Worm (Caenorhabditis elegans) whole organism, L4 larva: ENCODE results near the gene F17C11.11.

Experiments used
- Y75B8A.6 ChIP-seq: fragments of 200-800 bp; sonication (Bioruptor generic); IDR thresholded peaks from 2 replicates; pipeline ENCODE4 v1.3.6; 2022; ENCODE audit warnings: missing genetic modification reagents, missing genetic modification characterization, missing compliant biosample characterization
- dpl-1 ChIP-seq: fragments of 150-350 bp; optimal IDR thresholded peaks from 2 replicates; lab custom pipeline; 2014; ENCODE audit warnings: missing biosample characterization, missing genetic modification reagents, missing genetic modification characterization
- egl-27 ChIP-seq: sonication (generic microtip); optimal IDR thresholded peaks from 3 replicates; lab custom pipeline; 2017; ENCODE audit warnings: missing biosample characterization, missing genetic modification reagents, missing genetic modification characterization
- lin-39 ChIP-seq: fragments of 150-350 bp; optimal IDR thresholded peaks from 2 replicates; lab custom pipeline; 2014; ENCODE audit warnings: missing biosample characterization, missing genetic modification reagents, missing genetic modification characterization
- nhr-25 ChIP-seq: sonication (generic microtip); optimal IDR thresholded peaks from 2 replicates; lab custom pipeline; 2017; ENCODE audit warnings: missing genetic modification characterization, mild to moderate bottlenecking, missing compliant biosample characterization, antibody characterized with exemption, moderate library complexity, borderline replicate concordance; ENCODE audit not compliant: insufficient read depth
- nhr-42 ChIP-seq: fragments of 200-800 bp; sonication (Bioruptor generic); IDR thresholded peaks from 2 replicates; pipeline ENCODE4 v1.3.6; 2022; ENCODE audit warnings: missing genetic modification characterization, missing compliant biosample characterization
- zag-1 ChIP-seq: fragments of 150-350 bp; optimal IDR thresholded peaks from 2 replicates; lab custom pipeline; 2014; ENCODE audit warnings: missing biosample characterization, missing genetic modification characterization

DNA sequence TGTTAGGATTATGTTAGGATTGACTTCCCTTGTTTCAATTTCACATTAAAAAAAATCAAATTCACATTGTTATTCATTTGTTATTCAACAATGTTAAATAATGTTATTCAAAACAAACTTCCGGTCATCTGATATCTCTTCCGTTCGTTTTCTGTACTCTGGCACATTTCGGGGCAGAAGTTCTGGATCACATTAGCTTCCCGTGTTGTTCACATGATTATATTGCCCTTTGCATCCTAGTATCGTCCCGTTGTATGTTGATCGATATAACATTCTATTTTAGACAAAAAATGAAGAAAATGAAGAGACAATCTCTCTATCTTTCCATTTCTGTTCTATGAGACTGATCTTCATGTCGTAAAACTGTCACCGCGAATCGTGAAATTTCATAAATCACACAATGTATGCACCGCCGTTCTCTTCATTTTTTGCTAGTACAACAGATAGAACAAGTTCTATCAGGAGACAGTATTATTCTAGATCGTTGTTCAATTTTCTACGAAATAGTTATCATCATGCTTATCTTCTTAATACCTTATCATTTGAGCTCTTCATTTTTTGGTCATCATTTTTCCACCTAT is 1.5 kb upstream of the F17C11.11 start:
- no peak for TF ChIP-seq zag-1 (tag; lab: Kevin White, UChicago)
- TF ChIP-seq egl-27, result no peak
- no peak for TF ChIP-seq nhr-25 (tag; lab: Kevin White, UChicago)
- no peak for TF ChIP-seq lin-39 (tag; lab: Kevin White, UChicago)
- no peak for TF ChIP-seq dpl-1 (GFP tag; lab: Kevin White, UChicago)
- TF ChIP-seq Y75B8A.6 (GFP tag; lab: Robert Waterston, UW), result no peak
- no peak for TF ChIP-seq nhr-42 (GFP tag; lab: Robert Waterston, UW)
